Worm (Caenorhabditis elegans) whole organism, young adult: ENCODE data around the gene ZK377.15.

Experiments
- B0261.1 ChIP-seq: sonication (generic microtip); optimal IDR thresholded peaks from 2 replicates; lab custom pipeline; 2016; ENCODE audit warnings: mild to moderate bottlenecking, missing genetic modification characterization, moderate library complexity, missing compliant biosample characterization
- F39B2.1 ChIP-seq: fragments of 200-800 bp; sonication (Bioruptor generic); IDR thresholded peaks from 2 replicates; pipeline ENCODE4 v1.3.6; 2022; ENCODE audit warnings: missing genetic modification reagents, missing genetic modification characterization, missing compliant biosample characterization
- F57C9.4 ChIP-seq: sonication (generic microtip); optimal IDR thresholded peaks from 2 replicates; lab custom pipeline; 2017; ENCODE audit warnings: mild to moderate bottlenecking, missing genetic modification characterization, missing compliant biosample characterization
- Y53F4B.3 ChIP-seq: fragments of 200-800 bp; sonication (Bioruptor generic); IDR thresholded peaks from 2 replicates; pipeline ENCODE4 v1.3.6; 2022; ENCODE audit warnings: missing genetic modification reagents, missing genetic modification characterization, missing compliant biosample characterization
- lin-54 ChIP-seq: fragments of 200-800 bp; sonication (Bioruptor generic); optimal IDR thresholded peaks from 2 replicates; lab custom pipeline; 2018; ENCODE audit warnings: mild to moderate bottlenecking, missing genetic modification characterization, missing compliant biosample characterization
- sea-2 ChIP-seq: fragments of 200-800 bp; sonication (Bioruptor generic); IDR thresholded peaks from 2 replicates; pipeline ENCODE4 v1.3.6; 2022; ENCODE audit warnings: missing genetic modification characterization, missing compliant biosample characterization

ce11 chrX:3513715-3514114 lies 48.0 kb upstream of the ZK377.15 start:
- no peak for TF ChIP-seq F39B2.1 (GFP tag; lab: Robert Waterston, UW)
- no peak for TF ChIP-seq B0261.1 (tag; lab: Kevin White, UChicago)
- no peak for TF ChIP-seq sea-2 (GFP tag; lab: Robert Waterston, UW)
- TF ChIP-seq lin-54 (GFP tag; lab: Kevin White, UChicago), result no peak
- no peak for TF ChIP-seq F57C9.4 (tag; lab: Kevin White, UChicago)
- TF ChIP-seq Y53F4B.3 (GFP tag; lab: Robert Waterston, UW), result no peak
